Worm (Caenorhabditis elegans) whole organism, L4 larva: ENCODE measurements around the gene ubxn-5.

Experiments
- D1046.2 ChIP-seq: fragments of 200-800 bp; sonication (Bioruptor generic); IDR thresholded peaks from 2 replicates; pipeline ENCODE4 v1.3.6; 2022; ENCODE audit warnings: missing genetic modification characterization, missing compliant biosample characterization
- F10B5.3 ChIP-seq: sonication (generic microtip); optimal IDR thresholded peaks from 2 replicates; lab custom pipeline; 2016; ENCODE audit warnings: mild to moderate bottlenecking, missing genetic modification characterization, missing compliant biosample characterization
- F44E2.7 ChIP-seq: fragments of 200-800 bp; sonication (Bioruptor generic); IDR thresholded peaks from 2 replicates; pipeline ENCODE4 v2.1.2; 2022; ENCODE audit warnings: missing genetic modification characterization, missing compliant biosample characterization
- F49E8.2 ChIP-seq: sonication (generic microtip); optimal IDR thresholded peaks from 2 replicates; lab custom pipeline; 2016; ENCODE audit warnings: missing compliant biosample characterization, mild to moderate bottlenecking, missing genetic modification characterization, borderline replicate concordance
- T26A8.4 ChIP-seq: fragments of 200-800 bp; sonication (Bioruptor generic); IDR thresholded peaks from 2 replicates; pipeline ENCODE4 v1.3.6; 2022; ENCODE audit warnings: missing genetic modification characterization, missing compliant biosample characterization
- Y105C5A.15 ChIP-seq: fragments of 200-800 bp; sonication (Bioruptor generic); IDR thresholded peaks from 2 replicates; pipeline ENCODE4 v1.3.6; 2022; ENCODE audit warnings: missing genetic modification characterization, missing compliant biosample characterization
- Y5F2A.4 ChIP-seq: fragments of 200-800 bp; sonication (Bioruptor generic); optimal IDR thresholded peaks from 2 replicates; lab custom pipeline; 2018; ENCODE audit warnings: mild to moderate bottlenecking, missing genetic modification characterization, missing compliant biosample characterization
- ZK337.2 ChIP-seq: fragments of 200-800 bp; sonication (Bioruptor generic); IDR thresholded peaks from 2 replicates; pipeline ENCODE4 v1.3.6; 2022; ENCODE audit warnings: missing genetic modification reagents, missing genetic modification characterization, missing compliant biosample characterization
- ceh-32 ChIP-seq: sonication (generic microtip); optimal IDR thresholded peaks from 2 replicates; lab custom pipeline; 2016; ENCODE audit warnings: mild to moderate bottlenecking, missing genetic modification characterization, missing compliant biosample characterization; ENCODE audit not compliant: poor library complexity
- daf-19 ChIP-seq: fragments of 200-800 bp; sonication (Bioruptor generic); conservative IDR thresholded peaks from 2 replicates; pipeline ENCODE4 v1.3.6; 2022; ENCODE audit warnings: missing genetic modification characterization, missing compliant biosample characterization
- daf-8 ChIP-seq: fragments of 200-800 bp; sonication (Bioruptor generic); IDR thresholded peaks from 2 replicates; pipeline ENCODE4 v1.3.6; 2022; ENCODE audit warnings: missing genetic modification characterization, missing compliant biosample characterization
- dmd-6 ChIP-seq: fragments of 200-800 bp; sonication (Bioruptor generic); IDR thresholded peaks from 2 replicates; pipeline ENCODE4 v1.3.6; 2022; ENCODE audit warnings: missing genetic modification reagents, missing genetic modification characterization, missing compliant biosample characterization
- dmd-8 ChIP-seq: fragments of 200-800 bp; sonication (Bioruptor generic); IDR thresholded peaks from 2 replicates; pipeline ENCODE4 v1.3.6; 2022; ENCODE audit warnings: missing genetic modification characterization, missing compliant biosample characterization
- dmd-9 ChIP-seq: fragments of 200-800 bp; sonication (Bioruptor generic); IDR thresholded peaks from 2 replicates; pipeline ENCODE4 v1.3.6; 2022; ENCODE audit warnings: missing genetic modification reagents, missing genetic modification characterization, missing compliant biosample characterization
- duxl-1 ChIP-seq: sonication (generic microtip); optimal IDR thresholded peaks from 2 replicates; lab custom pipeline; 2016; ENCODE audit warnings: mild to moderate bottlenecking, missing genetic modification characterization, moderate library complexity, missing compliant biosample characterization; ENCODE audit not compliant: poor library complexity
- egl-43 ChIP-seq: fragments of 200-800 bp; sonication (Bioruptor generic); IDR thresholded peaks from 2 replicates; pipeline ENCODE4 v1.3.6; 2022; ENCODE audit warnings: missing genetic modification reagents, missing genetic modification characterization, missing compliant biosample characterization
- gei-8 ChIP-seq: fragments of 200-800 bp; sonication (Bioruptor generic); optimal IDR thresholded peaks from 2 replicates; lab custom pipeline; 2018; ENCODE audit warnings: mild to moderate bottlenecking, missing genetic modification characterization, missing compliant biosample characterization
- hif-1 ChIP-seq, 2 experiments: sonication (generic microtip); optimal IDR thresholded peaks; 2 replicates each; lab custom pipeline; 2016 to 2017; ENCODE audit warnings: missing compliant biosample characterization in 2 of 2, missing genetic modification characterization in 2 of 2, missing genetic modification reagents in 2 of 2, missing genotype in 2 of 2, mild to moderate bottlenecking in 1 of 2
- hmg-1.1 ChIP-seq: fragments of 200-800 bp; sonication (Bioruptor generic); IDR thresholded peaks from 2 replicates; pipeline ENCODE4 v1.3.6; 2022; ENCODE audit warnings: missing genetic modification reagents, missing genetic modification characterization, missing compliant biosample characterization
- lin-38 ChIP-seq: fragments of 200-800 bp; sonication (Bioruptor generic); IDR thresholded peaks from 2 replicates; pipeline ENCODE4 v1.3.6; 2022; ENCODE audit warnings: missing genetic modification reagents, missing genetic modification characterization, missing compliant biosample characterization
- lsy-2 ChIP-seq, 2 experiments: fragments of 150-350 bp in 1 of 2; sonication (generic microtip) in 1 of 2; optimal IDR thresholded peaks; 2 replicates each; lab custom pipeline; 2014 to 2017; ENCODE audit warnings: missing biosample characterization in 2 of 2, missing genetic modification characterization in 2 of 2
- madf-5 ChIP-seq, 2 experiments: fragments of 200-800 bp; sonication (Bioruptor generic); IDR thresholded peaks; 2 replicates each; pipeline ENCODE4 v1.3.6; 2022; ENCODE audit warnings: missing compliant biosample characterization in 2 of 2, missing genetic modification characterization in 2 of 2
- madf-9 ChIP-seq: fragments of 200-800 bp; sonication (Bioruptor generic); conservative IDR thresholded peaks from 2 replicates; pipeline ENCODE4 v1.3.6; 2022; ENCODE audit warnings: missing genetic modification reagents, missing genetic modification characterization, missing compliant biosample characterization
- mes-2 ChIP-seq: sonication (generic microtip); optimal IDR thresholded peaks from 2 replicates; lab custom pipeline; 2016; ENCODE audit warnings: missing genotype, mild to moderate bottlenecking, missing genetic modification characterization, missing compliant biosample characterization; ENCODE audit not compliant: poor library complexity, severe bottlenecking
- mxl-3 ChIP-seq: fragments of 200-800 bp; sonication (Bioruptor generic); optimal IDR thresholded peaks from 2 replicates; lab custom pipeline; 2018; ENCODE audit warnings: mild to moderate bottlenecking, missing genetic modification characterization, missing compliant biosample characterization
- nhr-10 ChIP-seq: fragments of 150-350 bp; optimal IDR thresholded peaks from 2 replicates; lab custom pipeline; 2014; ENCODE audit warnings: missing biosample characterization, missing genetic modification characterization
- nhr-11 ChIP-seq: fragments of 150-350 bp; optimal IDR thresholded peaks from 2 replicates; lab custom pipeline; 2014; ENCODE audit warnings: missing biosample characterization, missing genetic modification characterization
- nhr-42 ChIP-seq: fragments of 200-800 bp; sonication (Bioruptor generic); IDR thresholded peaks from 2 replicates; pipeline ENCODE4 v1.3.6; 2022; ENCODE audit warnings: missing genetic modification characterization, missing compliant biosample characterization
- nhr-77 ChIP-seq: fragments of 150-350 bp; optimal IDR thresholded peaks from 2 replicates; lab custom pipeline; 2014; ENCODE audit warnings: missing biosample characterization, missing genetic modification characterization
- pha-4 ChIP-seq, 2 experiments: fragments of 150-350 bp in 1 of 2; fragments of 200-800 bp in 1 of 2; sonication (Bioruptor generic) in 1 of 2; IDR thresholded peaks in 1 of 2; optimal IDR thresholded peaks in 1 of 2; 2 replicates each; pipeline versions ENCODE4 v1.3.6 to Lab custom; 2014 to 2022; ENCODE audit warnings: missing genetic modification characterization in 2 of 2, missing genetic modification reagents in 2 of 2, missing biosample characterization in 1 of 2, missing compliant biosample characterization in 1 of 2
- unc-130 ChIP-seq: sonication (generic microtip); optimal IDR thresholded peaks from 2 replicates; lab custom pipeline; 2016; ENCODE audit warnings: missing genetic modification reagents, missing genetic modification characterization, missing compliant biosample characterization
- zag-1 ChIP-seq: fragments of 150-350 bp; optimal IDR thresholded peaks from 2 replicates; lab custom pipeline; 2014; ENCODE audit warnings: missing biosample characterization, missing genetic modification characterization
- zip-2 ChIP-seq: fragments of 150-350 bp; optimal IDR thresholded peaks from 2 replicates; lab custom pipeline; 2014; ENCODE audit warnings: missing biosample characterization, missing genetic modification characterization

ubxn-5 gene

ce11 chrII:10248355-10249041 lies 14.2 kb upstream of the ubxn-5 start, which contains the start of gene atad-3 (continued):
- TF ChIP-seq gei-8 (GFP tag; lab: Kevin White, UChicago) (no peak), nhr-42 (GFP tag; lab: Robert Waterston, UW) (peak; percentile 95), nhr-77 (peak; percentile 85), zag-1 (no peak), nhr-11 (tag; lab: Kevin White, UChicago) (peak; percentile 96), zip-2 (tag; lab: Kevin White, UChicago) (no peak), hif-1 (tag; optimal IDR thresholded peaks at IDR 0.05; lab: Kevin White, UChicago) (peak in 1 of 2 experiments; percentile 92), lsy-2 (tag; optimal IDR thresholded peaks at IDR 0.05; lab: Kevin White, UChicago) (peak; percentile 79 to 91), daf-19 (GFP tag; lab: Robert Waterston, UW) (peak; percentile 81; the same call in 1 of the 2 replicates), nhr-10 (tag; lab: Kevin White, UChicago) (peak; percentile 25), Y5F2A.4 (no peak), ceh-32 (tag; lab: Kevin White, UChicago) (no peak), Y105C5A.15 (GFP tag; lab: Robert Waterston, UW) (peak; percentile 59; the same call in 1 of the 2 replicates), daf-8 (GFP tag; lab: Robert Waterston, UW) (no peak), dmd-8 (GFP tag; lab: Robert Waterston, UW) (peak; percentile 84), duxl-1 (peak; percentile 67), pha-4 (GFP tag; IDR thresholded peaks at IDR 0.05; lab: Robert Waterston, UW) (peak; percentile 90), pha-4 (tag; optimal IDR thresholded peaks at IDR 0.05; lab: Kevin White, UChicago) (peak; percentile 54), unc-130 (GFP tag; lab: Kevin White, UChicago) (peak; percentile 77), mxl-3 (peak; percentile 81), T26A8.4 (GFP tag; lab: Robert Waterston, UW) (peak; percentile 92), hmg-1.1 (GFP tag; lab: Robert Waterston, UW) (peak; percentile 98), F10B5.3 (tag; lab: Kevin White, UChicago) (no peak), dmd-9 (GFP tag; lab: Robert Waterston, UW) (peak; percentile 97), F49E8.2 (tag; lab: Kevin White, UChicago) (peak; percentile 7), D1046.2 (GFP tag; lab: Robert Waterston, UW) (peak; percentile 97)

ce11 chrII:10247594-10248283 lies 13.4 kb upstream of the ubxn-5 start, which contains the start of gene nrde-2:
TSS of gene nrde-2 (minus strand) at chrII:10247638.
- TF ChIP-seq madf-9 (GFP tag; lab: Robert Waterston, UW) (0 out of 2 replicates have a peak, but pooled peaks have one; percentile 43), nhr-42 (GFP tag; lab: Robert Waterston, UW) (peak; percentile 12; the same call in 1 of the 2 replicates), mes-2 (peak; percentile 72), dmd-6 (0 out of 2 replicates have a peak, but pooled peaks have one; percentile 26), egl-43 (peak; percentile 37; the same call in 1 of the 2 replicates), ZK337.2 (GFP tag; lab: Robert Waterston, UW) (0 out of 2 replicates have a peak, but pooled peaks have one; percentile 9), hmg-1.1 (GFP tag; lab: Robert Waterston, UW) (0 out of 2 replicates have a peak, but pooled peaks have one; percentile 33), D1046.2 (GFP tag; lab: Robert Waterston, UW) (peak; percentile 66; the same call in 1 of the 2 replicates)

ce11 chrII:10247154-10247553 lies 12.9 kb upstream of the ubxn-5 start:
- 0 out of 2 replicates have a peak, but pooled peaks have one; percentile 4 for TF ChIP-seq lin-38 (GFP tag; lab: Robert Waterston, UW)
- no peak for TF ChIP-seq Y5F2A.4
- 0 out of 2 replicates have a peak, but pooled peaks have one; percentile 65 for TF ChIP-seq daf-19 (GFP tag; lab: Robert Waterston, UW)
- 0 out of 4 replicates have a peak, but pooled peaks of 1 of the 2 experiments have one; percentile 47 for TF ChIP-seq madf-5 (GFP tag; IDR thresholded peaks at IDR 0.05; lab: Robert Waterston, UW)
- TF ChIP-seq F44E2.7 (GFP tag; lab: Robert Waterston, UW): no peak
